Worm (Caenorhabditis elegans) whole organism, L4/young adult: ENCODE measurements around the gene F42A9.17.
A peak's percentile ranks its signal among the peaks of the same experiment; 100 is the strongest.

Source experiments
- W03F9.2 ChIP-seq: fragments of 150-350 bp; optimal IDR thresholded peaks from 2 replicates; lab custom pipeline; 2014; ENCODE audit warnings: missing biosample characterization, missing genetic modification characterization
- dao-5 ChIP-seq: sonication (generic microtip); optimal IDR thresholded peaks from 2 replicates; lab custom pipeline; 2016; ENCODE audit warnings: missing genotype, missing genetic modification characterization, moderate library complexity, missing compliant biosample characterization
- him-1 ChIP-seq: sonication (generic microtip); optimal IDR thresholded peaks from 2 replicates; lab custom pipeline; 2016; ENCODE audit warnings: missing genotype, missing genetic modification reagents, missing genetic modification characterization, missing compliant biosample characterization

DNA sequence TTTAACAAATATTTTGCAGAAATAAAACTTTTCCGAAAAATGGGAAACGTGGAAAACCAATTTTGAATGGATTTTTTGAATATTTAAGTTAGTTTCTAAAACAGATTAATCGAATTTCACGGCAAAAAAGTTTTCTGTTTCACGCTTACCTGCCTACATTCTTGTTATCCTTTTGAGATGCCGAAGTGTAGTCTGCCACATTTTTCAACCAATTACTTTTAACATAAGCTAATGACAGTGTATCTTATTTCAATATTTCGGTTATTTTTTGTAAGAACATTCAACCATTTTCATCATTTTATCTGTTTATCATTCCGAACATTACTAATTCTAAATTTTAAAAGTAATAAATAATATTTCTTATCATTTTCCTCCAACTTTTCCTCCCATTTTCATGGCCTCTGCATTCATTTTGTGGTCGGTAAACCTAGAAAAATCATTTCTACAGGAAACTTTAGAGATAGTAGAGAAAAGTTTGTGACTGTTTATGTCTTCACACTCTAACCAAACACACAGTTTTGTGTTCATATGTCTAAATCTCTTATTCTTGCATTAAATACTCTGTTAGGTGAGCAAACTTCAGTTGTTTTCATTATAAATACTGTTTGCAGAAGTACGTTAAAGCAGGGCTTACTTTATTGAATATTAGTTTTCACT is at the start of gene F42A9.17, which contains the start of gene cyp-33E2:
- no peak for TF ChIP-seq dao-5 (tag; lab: Kevin White, UChicago)
- no peak for TF ChIP-seq him-1 (tag; lab: Kevin White, UChicago)
- TF ChIP-seq W03F9.2, result peak; percentile 28
